Fruit fly (Drosophila melanogaster) whole organism, prepupa: Measurements from ENCODE around the gene CG33689.

Source experiments
- CG31627 ChIP-seq: fragments of 200-800 bp; sonication (Bioruptor generic); optimal IDR thresholded peaks from 3 replicates; lab custom pipeline; 2016; ENCODE audit warnings: missing biosample characterization, missing genetic modification characterization
- CG32006 ChIP-seq: fragments of 200-800 bp; sonication (Bioruptor generic); optimal IDR thresholded peaks from 3 replicates; lab custom pipeline; 2017; ENCODE audit warnings: missing biosample characterization, mild to moderate bottlenecking, missing genetic modification characterization
- CG34406 ChIP-seq: fragments of 200-800 bp; sonication (Bioruptor generic); optimal IDR thresholded peaks from 3 replicates; lab custom pipeline; 2016; ENCODE audit warnings: missing biosample characterization, missing genetic modification characterization
- Gug ChIP-seq: fragments of 200-800 bp; sonication (Bioruptor generic); IDR thresholded peaks from 2 replicates; pipeline ENCODE4 v1.3.6; 2022; ENCODE audit warnings: missing biosample characterization, missing genetic modification characterization
- Smox ChIP-seq: fragments of 200-800 bp; sonication (Bioruptor generic); optimal IDR thresholded peaks from 3 replicates; lab custom pipeline; 2016; ENCODE audit warnings: missing biosample characterization, missing genetic modification characterization
- Sox102F ChIP-seq: fragments of 200-800 bp; sonication (Bioruptor generic); optimal IDR thresholded peaks from 2 replicates; lab custom pipeline; 2016; ENCODE audit warnings: missing biosample characterization, mild to moderate bottlenecking, missing genetic modification characterization
- fd85E ChIP-seq: fragments of 200-800 bp; sonication (Bioruptor generic); optimal IDR thresholded peaks from 3 replicates; lab custom pipeline; 2016; ENCODE audit warnings: missing biosample characterization, missing genetic modification characterization
- lz ChIP-seq: fragments of 200-800 bp; sonication (Bioruptor generic); optimal IDR thresholded peaks from 3 replicates; lab custom pipeline; 2016; ENCODE audit warnings: missing biosample characterization, missing genetic modification characterization

- TF ChIP-seq CG31627 = no peak
- no peak for TF ChIP-seq CG32006
- TF ChIP-seq Sox102F (GFP tag; lab: Kevin White, UChicago) = no peak
- no peak for TF ChIP-seq lz (GFP tag; lab: Kevin White, UChicago)
- no peak for TF ChIP-seq CG34406 (GFP tag; lab: Kevin White, UChicago)
- no peak for TF ChIP-seq Smox (GFP tag; lab: Kevin White, UChicago)
- no peak for TF ChIP-seq Gug (GFP tag; lab: Robert Waterston, UW)
- no peak for TF ChIP-seq fd85E (GFP tag; lab: Kevin White, UChicago)
These were observed 46.4 kb upstream of the CG33689 start for dm6 chr3L:16153650-16154049.
